Fruit fly (Drosophila melanogaster): Measurements from ENCODE around the gene CG7168.

DNA sequence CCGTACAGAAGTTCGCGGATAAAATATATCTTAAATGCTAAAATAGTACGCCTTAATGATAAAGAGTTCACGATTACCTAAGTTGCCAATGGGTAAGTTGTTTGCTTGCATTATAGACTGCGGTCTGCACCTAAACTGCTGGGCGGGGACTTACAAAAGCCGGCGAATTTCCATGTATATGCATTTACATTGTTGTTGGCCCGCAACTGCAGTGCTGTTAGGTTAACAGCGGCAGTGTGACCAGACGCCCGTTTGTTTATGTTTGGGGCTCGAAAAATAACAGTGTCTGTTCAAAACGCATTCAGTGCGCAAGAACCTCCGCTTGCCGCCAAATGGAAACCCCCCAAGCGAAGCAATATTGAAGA lies 26.0 kb downstream of the CG7168 start:
- TF ChIP-seq CG14655 (GFP tag; optimal IDR thresholded peaks at IDR 0.05): no peak
- no peak for TF ChIP-seq EcR (GFP tag; optimal IDR thresholded peaks at IDR 0.05)
- no peak for TF ChIP-seq CG15710 (tag; optimal IDR thresholded peaks at IDR 0.05)
- no peak for TF ChIP-seq gl (tag; optimal IDR thresholded peaks at IDR 0.05)
- no peak for TF ChIP-seq Pif1B (GFP tag; optimal IDR thresholded peaks at IDR 0.05)
- TF ChIP-seq CG9948 (tag; optimal IDR thresholded peaks at IDR 0.05): no peak
- TF ChIP-seq Ets98B (GFP tag; IDR thresholded peaks at IDR 0.05): no peak
- no peak for TF ChIP-seq CG32121 (GFP tag; IDR thresholded peaks at IDR 0.05)
- no peak for TF ChIP-seq Snoo (tag; optimal IDR thresholded peaks at IDR 0.05)
- TF ChIP-seq Pif1A (GFP tag; optimal IDR thresholded peaks at IDR 0.05): no peak
- TF ChIP-seq CG34367 (tag; optimal IDR thresholded peaks at IDR 0.05): no peak
- no peak for TF ChIP-seq CG8301 (tag; optimal IDR thresholded peaks at IDR 0.05)
- no peak for TF ChIP-seq CG13204 (GFP tag; optimal IDR thresholded peaks at IDR 0.05)
